Fruit fly (Drosophila melanogaster) whole organism, prepupa: ENCODE data around the gene CG12589.
A peak's percentile ranks its signal among the peaks of the same experiment; 100 is the strongest.

Source experiments
- Blimp-1 ChIP-seq: fragments of 200-800 bp; sonication (Bioruptor generic); optimal IDR thresholded peaks from 3 replicates; lab custom pipeline; 2017; ENCODE audit warnings: missing biosample characterization, missing genetic modification characterization, mild to moderate bottlenecking, moderate library complexity, missing genetic modification reagents
- CG31627 ChIP-seq: fragments of 200-800 bp; sonication (Bioruptor generic); optimal IDR thresholded peaks from 3 replicates; lab custom pipeline; 2016; ENCODE audit warnings: missing biosample characterization, missing genetic modification characterization
- CG34406 ChIP-seq: fragments of 200-800 bp; sonication (Bioruptor generic); optimal IDR thresholded peaks from 3 replicates; lab custom pipeline; 2016; ENCODE audit warnings: missing biosample characterization, missing genetic modification characterization
- CG4318 ChIP-seq: fragments of 200-800 bp; sonication (Bioruptor generic); optimal IDR thresholded peaks from 3 replicates; lab custom pipeline; 2017; ENCODE audit warnings: missing biosample characterization, mild to moderate bottlenecking, missing genetic modification characterization
- CG6808 ChIP-seq: fragments of 200-800 bp; sonication (Bioruptor generic); optimal IDR thresholded peaks from 3 replicates; lab custom pipeline; 2017; ENCODE audit warnings: missing biosample characterization, missing genetic modification characterization, mild to moderate bottlenecking, moderate library complexity, missing genetic modification reagents
- CG8319 ChIP-seq: fragments of 200-800 bp; sonication (Bioruptor generic); optimal IDR thresholded peaks from 3 replicates; lab custom pipeline; 2016; ENCODE audit warnings: missing biosample characterization, missing genetic modification characterization
- Gug ChIP-seq: fragments of 200-800 bp; sonication (Bioruptor generic); IDR thresholded peaks from 2 replicates; pipeline ENCODE4 v1.3.6; 2022; ENCODE audit warnings: missing biosample characterization, missing genetic modification characterization
- Hr4 ChIP-seq: fragments of 200-800 bp; sonication (Bioruptor generic); optimal IDR thresholded peaks from 3 replicates; lab custom pipeline; 2016; ENCODE audit warnings: missing biosample characterization, missing genetic modification characterization
- Sox102F ChIP-seq: fragments of 200-800 bp; sonication (Bioruptor generic); optimal IDR thresholded peaks from 2 replicates; lab custom pipeline; 2016; ENCODE audit warnings: missing biosample characterization, mild to moderate bottlenecking, missing genetic modification characterization
- Sox15 ChIP-seq: fragments of 200-800 bp; sonication (Bioruptor generic); optimal IDR thresholded peaks from 3 replicates; lab custom pipeline; 2016; ENCODE audit warnings: missing biosample characterization, missing genetic modification characterization
- cyc ChIP-seq: fragments of 200-800 bp; sonication (Bioruptor generic); optimal IDR thresholded peaks from 3 replicates; lab custom pipeline; 2016; ENCODE audit warnings: missing biosample characterization, missing genetic modification characterization
- eg ChIP-seq: fragments of 200-800 bp; sonication (Bioruptor generic); IDR thresholded peaks from 3 replicates; pipeline ENCODE4 v1.3.6; 2022; ENCODE audit warnings: missing biosample characterization, missing genetic modification characterization
- net ChIP-seq: fragments of 200-800 bp; sonication (Bioruptor generic); optimal IDR thresholded peaks from 3 replicates; lab custom pipeline; 2016; ENCODE audit warnings: missing biosample characterization, missing genetic modification characterization
- vri ChIP-seq: fragments of 200-800 bp; sonication (Bioruptor generic); optimal IDR thresholded peaks from 3 replicates; lab custom pipeline; 2016; ENCODE audit warnings: missing biosample characterization, mild to moderate bottlenecking, missing genetic modification characterization

- TF ChIP-seq CG4318 (GFP tag; lab: Kevin White, UChicago): no peak
- TF ChIP-seq vri (GFP tag; lab: Kevin White, UChicago): peak; percentile 12
- TF ChIP-seq CG34406 (GFP tag; lab: Kevin White, UChicago): peak; percentile 33
- 0 out of 3 replicates have a peak, but pooled peaks have one; percentile 31 for TF ChIP-seq eg (GFP tag; lab: Robert Waterston, UW)
- TF ChIP-seq CG6808 (GFP tag; lab: Kevin White, UChicago): peak; percentile 48
- TF ChIP-seq Blimp-1 (GFP tag; lab: Kevin White, UChicago): no peak
- peak; percentile 27 for TF ChIP-seq CG31627
- TF ChIP-seq cyc (GFP tag; lab: Kevin White, UChicago): peak; percentile 40
- no peak for TF ChIP-seq Sox15 (GFP tag; lab: Kevin White, UChicago)
- TF ChIP-seq Gug (GFP tag; lab: Robert Waterston, UW): 0 out of 2 replicates have a peak, but pooled peaks have one; percentile 20
- no peak for TF ChIP-seq Sox102F (GFP tag; lab: Kevin White, UChicago)
- TF ChIP-seq Hr4 (GFP tag; lab: Kevin White, UChicago): peak; percentile 28
- TF ChIP-seq CG8319: no peak
- TF ChIP-seq net (GFP tag; lab: Kevin White, UChicago): peak; percentile 32
Measured at dm6 chr3R:5095137-5095802, 43.5 kb downstream of the CG12589 start.
